Worm (Caenorhabditis elegans) whole organism, mixed stage, embryonic: Measurements from ENCODE around the gene trpp-11.

Experiments
- M03D4.4 ChIP-seq: sonication (generic microtip); optimal IDR thresholded peaks from 2 replicates; lab custom pipeline; 2017; ENCODE audit warnings: mild to moderate bottlenecking, missing genetic modification characterization, missing compliant biosample characterization
- bed-3 ChIP-seq: fragments of 200-800 bp; sonication (Bioruptor generic); optimal IDR thresholded peaks from 3 replicates; lab custom pipeline; 2018; ENCODE audit warnings: mild to moderate bottlenecking, missing genetic modification characterization, moderate library complexity, missing compliant biosample characterization
- blmp-1 ChIP-seq: fragments of 150-350 bp; optimal IDR thresholded peaks from 2 replicates; lab custom pipeline; 2014; ENCODE audit warnings: missing biosample characterization, missing genetic modification characterization
- ceh-39 ChIP-seq: fragments of 150-350 bp; optimal IDR thresholded peaks from 2 replicates; lab custom pipeline; 2014; ENCODE audit warnings: missing biosample characterization, missing genetic modification characterization
- ceh-43 ChIP-seq: fragments of 200-800 bp; sonication (Bioruptor generic); optimal IDR thresholded peaks from 2 replicates; lab custom pipeline; 2018; ENCODE audit warnings: mild to moderate bottlenecking, missing genetic modification characterization, moderate library complexity, missing compliant biosample characterization
- ceh-83 ChIP-seq: fragments of 200-800 bp; sonication (Bioruptor generic); optimal IDR thresholded peaks from 2 replicates; lab custom pipeline; 2018; ENCODE audit warnings: mild to moderate bottlenecking, missing genetic modification characterization, missing compliant biosample characterization
- ces-1 ChIP-seq: fragments of 150-350 bp; optimal IDR thresholded peaks from 2 replicates; lab custom pipeline; 2014; ENCODE audit warnings: missing biosample characterization, missing genetic modification reagents, missing genetic modification characterization
- cnd-1 ChIP-seq: fragments of 200-800 bp; sonication (Bioruptor generic); optimal IDR thresholded peaks from 2 replicates; lab custom pipeline; 2018; ENCODE audit warnings: mild to moderate bottlenecking, missing genetic modification characterization, missing compliant biosample characterization
- drap-1 ChIP-seq: fragments of 200-800 bp; sonication (Bioruptor generic); optimal IDR thresholded peaks from 3 replicates; lab custom pipeline; 2018; ENCODE audit warnings: mild to moderate bottlenecking, missing genetic modification characterization, missing compliant biosample characterization
- elt-1 ChIP-seq: sonication (generic microtip); optimal IDR thresholded peaks from 2 replicates; lab custom pipeline; 2017; ENCODE audit warnings: missing genetic modification characterization, mild to moderate bottlenecking, missing compliant biosample characterization, antibody characterized with exemption, moderate library complexity, borderline replicate concordance; ENCODE audit not compliant: insufficient read depth
- flh-1 ChIP-seq: fragments of 200-800 bp; sonication (Bioruptor generic); optimal IDR thresholded peaks from 2 replicates; lab custom pipeline; 2018; ENCODE audit warnings: mild to moderate bottlenecking, missing genetic modification characterization, moderate library complexity, missing compliant biosample characterization
- ham-2 ChIP-seq: fragments of 200-800 bp; sonication (Bioruptor generic); optimal IDR thresholded peaks from 2 replicates; lab custom pipeline; 2018; ENCODE audit warnings: mild to moderate bottlenecking, missing genetic modification characterization, missing compliant biosample characterization
- hlh-1 ChIP-seq: fragments of 150-350 bp; optimal IDR thresholded peaks from 2 replicates; lab custom pipeline; 2014; ENCODE audit warnings: missing biosample characterization, missing genetic modification reagents, missing genetic modification characterization
- lin-13 ChIP-seq: fragments of 150-350 bp; optimal IDR thresholded peaks from 2 replicates; lab custom pipeline; 2014; ENCODE audit warnings: missing biosample characterization, missing genetic modification characterization
- lin-32 ChIP-seq: fragments of 200-800 bp; sonication (Bioruptor generic); optimal IDR thresholded peaks from 2 replicates; lab custom pipeline; 2018; ENCODE audit warnings: mild to moderate bottlenecking, missing genetic modification characterization, missing compliant biosample characterization
- lsy-2 ChIP-seq: fragments of 150-350 bp; optimal IDR thresholded peaks from 2 replicates; lab custom pipeline; 2014; ENCODE audit warnings: missing biosample characterization, missing genetic modification characterization
- mab-5 ChIP-seq: fragments of 150-350 bp; optimal IDR thresholded peaks from 2 replicates; lab custom pipeline; 2014; ENCODE audit warnings: missing biosample characterization, missing genetic modification characterization
- mls-2 ChIP-seq: sonication (generic microtip); optimal IDR thresholded peaks from 2 replicates; lab custom pipeline; 2016; ENCODE audit warnings: mild to moderate bottlenecking, missing genetic modification characterization, moderate library complexity, missing compliant biosample characterization
- nhr-237 ChIP-seq: fragments of 150-350 bp; optimal IDR thresholded peaks from 2 replicates; lab custom pipeline; 2014; ENCODE audit warnings: missing biosample characterization, missing genetic modification characterization
- nhr-28 ChIP-seq: fragments of 150-350 bp; optimal IDR thresholded peaks from 2 replicates; lab custom pipeline; 2014; ENCODE audit warnings: missing biosample characterization, missing genetic modification characterization
- nhr-76 ChIP-seq: sonication (generic microtip); optimal IDR thresholded peaks from 2 replicates; lab custom pipeline; 2017; ENCODE audit warnings: missing biosample characterization, missing genetic modification characterization
- pha-4 ChIP-seq: fragments of 150-350 bp; optimal IDR thresholded peaks from 2 replicates; lab custom pipeline; 2018; ENCODE audit warnings: missing biosample characterization, missing genetic modification reagents, missing genetic modification characterization
- snpc-4 ChIP-seq: fragments of 150-350 bp; optimal IDR thresholded peaks from 2 replicates; lab custom pipeline; 2014; ENCODE audit warnings: missing biosample characterization, missing genetic modification characterization
- sptf-1 ChIP-seq: sonication (generic microtip); optimal IDR thresholded peaks from 2 replicates; lab custom pipeline; 2017; ENCODE audit warnings: mild to moderate bottlenecking, missing genetic modification characterization, moderate library complexity, missing compliant biosample characterization
- tbx-8 ChIP-seq: fragments of 200-800 bp; sonication (Bioruptor generic); optimal IDR thresholded peaks from 2 replicates; lab custom pipeline; 2018; ENCODE audit warnings: mild to moderate bottlenecking, missing genetic modification characterization, moderate library complexity, missing compliant biosample characterization
- unc-120 ChIP-seq: sonication (generic microtip); optimal IDR thresholded peaks from 2 replicates; lab custom pipeline; 2017; ENCODE audit warnings: missing genetic modification characterization, missing compliant biosample characterization; ENCODE audit not compliant: poor library complexity, severe bottlenecking
- unc-39 ChIP-seq: fragments of 150-350 bp; optimal IDR thresholded peaks from 2 replicates; lab custom pipeline; 2014; ENCODE audit warnings: missing biosample characterization, missing genetic modification characterization
- unc-62 ChIP-seq: fragments of 150-350 bp; optimal IDR thresholded peaks from 2 replicates; lab custom pipeline; 2014; ENCODE audit warnings: missing biosample characterization, missing genetic modification reagents, missing genetic modification characterization
- zip-8 ChIP-seq: fragments of 150-350 bp; optimal IDR thresholded peaks from 2 replicates; lab custom pipeline; 2014; ENCODE audit warnings: missing biosample characterization, missing genetic modification characterization
- ztf-11 ChIP-seq: fragments of 150-350 bp; optimal IDR thresholded peaks from 2 replicates; lab custom pipeline; 2014; ENCODE audit warnings: missing biosample characterization, missing genetic modification characterization

trpp-11 gene

ce11 chrIII:794984-795596 lies at the start of gene trpp-11:
Gene trpp-11 (plus strand): TSS chrIII:795136.
- no peak for TF ChIP-seq blmp-1 (tag; lab: Kevin White, UChicago)
- TF ChIP-seq lin-32 (GFP tag; lab: Kevin White, UChicago), result no peak
- no peak for TF ChIP-seq M03D4.4 (tag; lab: Kevin White, UChicago)
- TF ChIP-seq nhr-28 (tag; lab: Kevin White, UChicago), result no peak
- no peak for TF ChIP-seq lsy-2 (tag; lab: Kevin White, UChicago)
- TF ChIP-seq ceh-43 (GFP tag; lab: Kevin White, UChicago), result no peak
- TF ChIP-seq ces-1 (GFP tag; lab: Kevin White, UChicago), result no peak
- no peak for TF ChIP-seq sptf-1 (tag; lab: Kevin White, UChicago)
- TF ChIP-seq tbx-8 (GFP tag; lab: Kevin White, UChicago), result no peak
- TF ChIP-seq zip-8 (tag; lab: Kevin White, UChicago), result no peak
- TF ChIP-seq drap-1, result no peak
- TF ChIP-seq mls-2 (tag; lab: Kevin White, UChicago), result no peak
- no peak for TF ChIP-seq unc-120 (tag; lab: Kevin White, UChicago)
- no peak for TF ChIP-seq ztf-11
- TF ChIP-seq ceh-83, result no peak
- no peak for TF ChIP-seq mab-5
- TF ChIP-seq bed-3 (GFP tag; lab: Kevin White, UChicago), result no peak
- TF ChIP-seq ceh-39 (tag; lab: Kevin White, UChicago), result no peak
- no peak for TF ChIP-seq snpc-4 (tag; lab: Kevin White, UChicago)
- no peak for TF ChIP-seq lin-13
- TF ChIP-seq, all 35 proteins: peak for 0

DNA sequence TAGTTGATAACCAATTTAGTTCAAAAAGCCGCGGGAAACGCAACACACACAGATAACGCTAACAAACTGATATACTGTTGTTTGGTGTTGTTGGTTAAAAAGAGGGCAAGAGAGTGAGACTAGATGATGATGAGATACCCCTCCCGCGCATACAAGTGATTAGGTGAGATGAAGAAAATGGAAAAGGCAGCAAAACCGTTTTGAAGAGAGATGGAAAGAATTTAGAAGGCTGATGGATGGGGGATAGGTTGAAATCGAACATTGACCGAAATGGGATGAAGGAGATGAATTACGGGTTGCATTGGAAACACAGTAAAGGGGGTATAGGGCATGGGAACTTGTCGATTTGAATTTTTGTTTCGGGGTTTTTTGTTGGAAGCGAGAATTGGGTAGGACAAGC lies 46.2 kb upstream of the trpp-11 start:
- no peak for TF ChIP-seq zip-8 (tag; lab: Kevin White, UChicago)
- TF ChIP-seq bed-3 (GFP tag; lab: Kevin White, UChicago), result no peak
- TF ChIP-seq pha-4, result no peak
- no peak for TF ChIP-seq lin-32 (GFP tag; lab: Kevin White, UChicago)
- TF ChIP-seq flh-1 (GFP tag; lab: Kevin White, UChicago), result no peak
- TF ChIP-seq drap-1, result no peak
- no peak for TF ChIP-seq ham-2 (GFP tag; lab: Kevin White, UChicago)
- no peak for TF ChIP-seq unc-62 (GFP tag; lab: Kevin White, UChicago)
- no peak for TF ChIP-seq cnd-1 (tag; lab: Kevin White, UChicago)
- TF ChIP-seq blmp-1 (tag; lab: Kevin White, UChicago), result no peak
- no peak for TF ChIP-seq mls-2 (tag; lab: Kevin White, UChicago)
- TF ChIP-seq hlh-1 (tag; lab: Kevin White, UChicago), result no peak
- no peak for TF ChIP-seq unc-39 (tag; lab: Kevin White, UChicago)
- no peak for TF ChIP-seq ztf-11
- no peak for TF ChIP-seq elt-1 (tag; lab: Kevin White, UChicago)
- TF ChIP-seq nhr-76 (tag; lab: Kevin White, UChicago), result no peak
- no peak for TF ChIP-seq ces-1 (GFP tag; lab: Kevin White, UChicago)
- TF ChIP-seq lin-13, result no peak
- TF ChIP-seq lsy-2 (tag; lab: Kevin White, UChicago), result no peak
- TF ChIP-seq ceh-83, result no peak

- no peak for TF ChIP-seq ceh-39 (tag; lab: Kevin White, UChicago)
Observed at ce11 chrIII:750028-750427, 44.9 kb upstream of the trpp-11 start.

DNA sequence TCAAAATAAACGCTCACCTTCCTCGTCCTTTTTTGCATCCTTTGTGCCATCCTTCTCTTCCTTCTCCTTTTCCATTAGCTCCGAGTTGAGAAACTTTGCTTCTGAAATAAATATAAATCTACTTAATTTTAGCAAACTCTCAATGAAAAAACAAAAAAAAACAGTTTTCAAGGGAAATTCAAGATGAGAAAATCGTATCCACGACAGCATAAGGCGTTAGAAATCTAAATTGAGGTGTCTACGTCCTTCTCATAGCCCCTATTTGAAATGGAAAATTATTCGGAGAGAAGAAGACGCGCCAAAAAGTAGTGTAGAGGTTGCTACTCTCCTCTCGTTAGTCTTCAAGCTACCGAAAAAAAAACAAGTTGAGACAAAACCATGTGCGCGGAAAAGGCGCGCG lies 42.6 kb upstream of the trpp-11 start, which contains the start of gene pat-12:
TSS of gene pat-12 (minus strand) at position 101 of the 400 bp plus-strand sequence.
- TF ChIP-seq tbx-8 (GFP tag; lab: Kevin White, UChicago), result no peak
- no peak for TF ChIP-seq blmp-1 (tag; lab: Kevin White, UChicago)
- TF ChIP-seq flh-1 (GFP tag; lab: Kevin White, UChicago), result no peak
- no peak for TF ChIP-seq unc-120 (tag; lab: Kevin White, UChicago)
- no peak for TF ChIP-seq nhr-237 (tag; lab: Kevin White, UChicago)
- no peak for TF ChIP-seq nhr-76 (tag; lab: Kevin White, UChicago)
- TF ChIP-seq lin-13, result no peak
- no peak for TF ChIP-seq ceh-39 (tag; lab: Kevin White, UChicago)
- no peak for TF ChIP-seq drap-1
- no peak for TF ChIP-seq lsy-2 (tag; lab: Kevin White, UChicago)
- TF ChIP-seq mab-5, result no peak
- no peak for TF ChIP-seq snpc-4 (tag; lab: Kevin White, UChicago)
